Worm (Caenorhabditis elegans) whole organism, midembryonic: ENCODE results near the gene puf-11.

Experiments used
- T22C8.4 ChIP-seq: fragments of 200-800 bp; sonication (Bioruptor generic); IDR thresholded peaks from 2 replicates; pipeline ENCODE4 v1.3.6; 2022; ENCODE audit warnings: missing genetic modification characterization, missing compliant biosample characterization
- flt-1 ChIP-seq: fragments of 200-800 bp; sonication (Bioruptor generic); IDR thresholded peaks from 2 replicates; pipeline ENCODE4 v1.3.6; 2022; ENCODE audit warnings: missing genetic modification characterization, missing compliant biosample characterization
- med-1 ChIP-seq: sonication (generic microtip); optimal IDR thresholded peaks from 2 replicates; lab custom pipeline; 2017; ENCODE audit warnings: missing genetic modification characterization, mild to moderate bottlenecking, missing compliant biosample characterization, antibody characterized with exemption, missing genetic modification reagents; ENCODE audit not compliant: insufficient read depth
- ztf-23 ChIP-seq: fragments of 200-800 bp; sonication (Bioruptor generic); IDR thresholded peaks from 2 replicates; pipeline ENCODE4 v1.3.6; 2022; ENCODE audit warnings: missing genetic modification reagents, missing genetic modification characterization, missing compliant biosample characterization

DNA sequence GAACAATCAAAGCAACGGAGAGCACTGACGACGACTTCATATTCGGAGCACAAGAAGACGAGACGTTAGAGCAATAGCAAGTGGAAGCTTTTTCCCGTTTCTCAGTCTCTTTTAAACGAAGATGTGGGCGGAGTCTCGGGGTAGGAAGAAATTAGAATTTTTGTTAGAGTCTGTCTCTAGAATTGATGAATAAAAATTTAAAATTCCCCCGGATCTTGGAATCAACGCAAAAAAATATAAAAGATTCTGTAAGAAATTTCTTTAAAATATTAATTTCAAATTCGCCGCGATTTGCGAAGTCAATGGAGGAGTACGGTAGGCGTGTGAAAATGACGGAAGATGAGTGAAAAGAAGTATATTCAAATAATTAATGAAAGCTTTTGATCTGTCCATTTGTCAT lies 7.9 kb upstream of the puf-11 start, which contains the start of gene nlp-71:
- TF ChIP-seq ztf-23 (no peak), flt-1 (no peak), T22C8.4 (GFP tag; lab: Robert Waterston, UW) (no peak), med-1 (GFP tag; lab: Kevin White, UChicago) (no peak)
